Fruit fly (Drosophila melanogaster) whole organism, embryonic: ENCODE measurements around the gene Hasp.

Experiments
- Ada2b ChIP-seq: fragments of 200-800 bp; sonication (Bioruptor generic); IDR thresholded peaks from 2 replicates; pipeline ENCODE4 v1.3.6; 2022; ENCODE audit warnings: missing biosample characterization, missing genetic modification characterization
- CG10274 ChIP-seq: fragments of 200-800 bp; sonication (Bioruptor generic); optimal IDR thresholded peaks from 3 replicates; lab custom pipeline; 2017; ENCODE audit warnings: missing biosample characterization, mild to moderate bottlenecking, missing genetic modification characterization
- CG11504 ChIP-seq: fragments of 200-800 bp; sonication (Bioruptor generic); optimal IDR thresholded peaks from 3 replicates; lab custom pipeline; 2019; ENCODE audit warnings: missing biosample characterization, mild to moderate bottlenecking, missing genetic modification characterization, moderate library complexity
- CG11696 ChIP-seq: fragments of 200-800 bp; sonication (Bioruptor generic); IDR thresholded peaks from 2 replicates; pipeline ENCODE4 v1.3.6; 2022; ENCODE audit warnings: missing biosample characterization, missing genetic modification characterization
- CG12769 ChIP-seq: fragments of 200-800 bp; sonication (Bioruptor generic); optimal IDR thresholded peaks from 2 replicates; lab custom pipeline; 2019; ENCODE audit warnings: missing biosample characterization, mild to moderate bottlenecking, missing genetic modification characterization, moderate library complexity
- CG14014 ChIP-seq: fragments of 200-800 bp; sonication (Bioruptor generic); IDR thresholded peaks from 2 replicates; pipeline ENCODE4 v1.3.6; 2022; ENCODE audit warnings: missing biosample characterization, missing genetic modification characterization
- CG14710 ChIP-seq: fragments of 200-800 bp; sonication (Bioruptor generic); optimal IDR thresholded peaks from 3 replicates; lab custom pipeline; 2019; ENCODE audit warnings: missing biosample characterization, mild to moderate bottlenecking, missing genetic modification characterization, moderate library complexity
- CG14860 ChIP-seq: fragments of 200-800 bp; sonication (Bioruptor generic); IDR thresholded peaks from 3 replicates; pipeline ENCODE4 v1.3.6; 2022; ENCODE audit warnings: missing biosample characterization, missing genetic modification characterization; ENCODE audit not compliant: partially characterized antibody
- CG1792 ChIP-seq: fragments of 200-800 bp; sonication (Bioruptor generic); optimal IDR thresholded peaks from 2 replicates; lab custom pipeline; 2016; ENCODE audit warnings: missing biosample characterization, missing genetic modification characterization
- CG31224 ChIP-seq: fragments of 200-800 bp; sonication (Bioruptor generic); IDR thresholded peaks from 2 replicates; pipeline ENCODE4 v1.3.6; 2022; ENCODE audit warnings: missing biosample characterization, missing genetic modification characterization
- CG3281 ChIP-seq: fragments of 200-800 bp; sonication (Bioruptor generic); optimal IDR thresholded peaks from 3 replicates; lab custom pipeline; 2017; ENCODE audit warnings: missing biosample characterization, mild to moderate bottlenecking, missing genetic modification characterization
- CG34422 ChIP-seq: fragments of 200-800 bp; sonication (Bioruptor generic); IDR thresholded peaks from 3 replicates; pipeline ENCODE4 v1.3.6; 2022; ENCODE audit warnings: missing biosample characterization, missing genetic modification characterization
- CG4617 ChIP-seq: fragments of 200-800 bp; sonication (Bioruptor generic); optimal IDR thresholded peaks from 3 replicates; lab custom pipeline; 2016; ENCODE audit warnings: missing biosample characterization, missing genetic modification characterization, borderline replicate concordance
- CG7745 ChIP-seq: fragments of 200-800 bp; sonication (Bioruptor generic); optimal IDR thresholded peaks from 2 replicates; lab custom pipeline; 2018; ENCODE audit warnings: missing biosample characterization, mild to moderate bottlenecking, missing genetic modification characterization, moderate library complexity
- CG7839 ChIP-seq: fragments of 200-800 bp; sonication (Bioruptor generic); optimal IDR thresholded peaks from 3 replicates; lab custom pipeline; 2018; ENCODE audit warnings: missing biosample characterization, mild to moderate bottlenecking, missing genetic modification characterization, moderate library complexity
- CG8089 ChIP-seq: fragments of 200-800 bp; sonication (Bioruptor generic); optimal IDR thresholded peaks from 3 replicates; lab custom pipeline; 2016; ENCODE audit warnings: missing biosample characterization, missing genetic modification characterization
- CG9215 ChIP-seq: fragments of 200-800 bp; sonication (Bioruptor generic); IDR thresholded peaks from 2 replicates; pipeline ENCODE4 v1.3.6; 2022; ENCODE audit warnings: missing biosample characterization, missing genetic modification characterization
- Dbx ChIP-seq: fragments of 200-800 bp; sonication (Bioruptor generic); IDR thresholded peaks from 3 replicates; pipeline ENCODE4 v1.3.6; 2022; ENCODE audit warnings: missing biosample characterization, missing genetic modification characterization
- Drgx ChIP-seq: fragments of 200-800 bp; sonication (Bioruptor generic); IDR thresholded peaks from 2 replicates; pipeline ENCODE4 v1.3.6; 2022; ENCODE audit warnings: missing biosample characterization, missing genetic modification characterization
- Ets97D ChIP-seq: fragments of 200-800 bp; sonication (Bioruptor generic); optimal IDR thresholded peaks from 3 replicates; lab custom pipeline; 2016; ENCODE audit warnings: missing biosample characterization, missing genetic modification characterization
- Fer1 ChIP-seq: fragments of 200-800 bp; sonication (Bioruptor generic); optimal IDR thresholded peaks from 2 replicates; lab custom pipeline; 2017; ENCODE audit warnings: missing biosample characterization, mild to moderate bottlenecking, missing genetic modification characterization
- Gug ChIP-seq: fragments of 200-800 bp; sonication (Bioruptor generic); IDR thresholded peaks from 4 replicates; pipeline ENCODE4 v1.3.6; 2022; ENCODE audit warnings: missing biosample characterization, missing genetic modification characterization
- MTF-1 ChIP-seq: fragments of 200-800 bp; sonication (Bioruptor generic); optimal IDR thresholded peaks from 2 replicates; lab custom pipeline; 2018; ENCODE audit warnings: missing biosample characterization, mild to moderate bottlenecking, missing genetic modification characterization, borderline replicate concordance
- Mad ChIP-seq: fragments of 200-800 bp; sonication (Bioruptor generic); optimal IDR thresholded peaks from 2 replicates; lab custom pipeline; 2016; ENCODE audit warnings: missing biosample characterization, missing genetic modification characterization
- Myb ChIP-seq: fragments of 200-800 bp; sonication (Bioruptor generic); optimal IDR thresholded peaks from 2 replicates; lab custom pipeline; 2016; ENCODE audit warnings: missing biosample characterization, missing genetic modification characterization
- Ravus ChIP-seq: fragments of 200-800 bp; sonication (Bioruptor generic); IDR thresholded peaks from 2 replicates; pipeline ENCODE4 v1.3.6; 2022; ENCODE audit warnings: missing biosample characterization, missing genetic modification characterization
- Spps ChIP-seq: fragments of 200-800 bp; sonication (Bioruptor generic); optimal IDR thresholded peaks from 2 replicates; lab custom pipeline; 2018; ENCODE audit warnings: missing biosample characterization, mild to moderate bottlenecking, missing genetic modification characterization
- Stat92E ChIP-seq, 3 experiments: fragments of >200 bp in 2 of 3; fragments of 200-800 bp in 1 of 3; sonication (Bioruptor generic) in 1 of 3; optimal IDR thresholded peaks; 2 replicates each; lab custom pipeline; 2017 to 2019; ENCODE audit warnings: missing biosample characterization in 3 of 3, missing genetic modification characterization in 3 of 3, mild to moderate bottlenecking in 1 of 3, moderate library complexity in 1 of 3
- Taf1 ChIP-seq: fragments of 200-800 bp; sonication (Bioruptor generic); IDR thresholded peaks from 2 replicates; pipeline ENCODE4 v1.3.6; 2022; ENCODE audit warnings: missing biosample characterization, missing genetic modification characterization
- Xrp1 ChIP-seq: fragments of 200-800 bp; sonication (Bioruptor generic); IDR thresholded peaks from 2 replicates; pipeline ENCODE4 v1.3.6; 2022; ENCODE audit warnings: missing biosample characterization, missing genetic modification characterization
- ab ChIP-seq: fragments of 200-800 bp; sonication (Bioruptor generic); optimal IDR thresholded peaks from 2 replicates; lab custom pipeline; 2016; ENCODE audit warnings: missing biosample characterization, missing genetic modification characterization
- ac ChIP-seq: fragments of 200-800 bp; sonication (Bioruptor generic); optimal IDR thresholded peaks from 3 replicates; lab custom pipeline; 2017; ENCODE audit warnings: missing biosample characterization, mild to moderate bottlenecking, missing genetic modification characterization
- ato ChIP-seq: fragments of 200-800 bp; sonication (Bioruptor generic); IDR thresholded peaks from 2 replicates; pipeline ENCODE4 v1.3.6; 2022; ENCODE audit warnings: missing biosample characterization, missing genetic modification characterization; ENCODE audit not compliant: partially characterized antibody
- chm ChIP-seq: fragments of 200-800 bp; sonication (Bioruptor generic); IDR thresholded peaks from 2 replicates; pipeline ENCODE4 v1.3.6; 2022; ENCODE audit warnings: missing biosample characterization, missing genetic modification characterization
- ci ChIP-seq: fragments of 200-800 bp; sonication (Bioruptor generic); IDR thresholded peaks from 3 replicates; pipeline ENCODE4 v1.3.6; 2022; ENCODE audit warnings: missing biosample characterization, missing genetic modification characterization
- da ChIP-seq: fragments of 200-800 bp; sonication (Bioruptor generic); optimal IDR thresholded peaks from 2 replicates; lab custom pipeline; 2016; ENCODE audit warnings: missing biosample characterization, missing genetic modification characterization
- fru ChIP-seq: fragments of >200 bp; optimal IDR thresholded peaks from 2 replicates; lab custom pipeline; 2017
- inv ChIP-seq: fragments of 200-800 bp; sonication (Bioruptor generic); IDR thresholded peaks from 2 replicates; pipeline ENCODE4 v1.3.6; 2022; ENCODE audit warnings: missing biosample characterization, missing genetic modification characterization; ENCODE audit not compliant: partially characterized antibody
- jigr1 ChIP-seq: fragments of 200-800 bp; sonication (Bioruptor generic); IDR thresholded peaks from 3 replicates; pipeline ENCODE4 v1.3.6; 2022; ENCODE audit warnings: missing biosample characterization, missing genetic modification characterization
- kah ChIP-seq: fragments of 200-800 bp; sonication (Bioruptor generic); optimal IDR thresholded peaks from 2 replicates; lab custom pipeline; 2018; ENCODE audit warnings: missing biosample characterization, mild to moderate bottlenecking, missing genetic modification characterization
- knrl ChIP-seq: fragments of 200-800 bp; sonication (Bioruptor generic); IDR thresholded peaks from 3 replicates; pipeline ENCODE4 v1.3.6; 2022; ENCODE audit warnings: missing biosample characterization, missing genetic modification characterization; ENCODE audit not compliant: partially characterized antibody
- luna ChIP-seq: fragments of 200-800 bp; sonication (Bioruptor generic); optimal IDR thresholded peaks from 2 replicates; lab custom pipeline; 2016; ENCODE audit warnings: missing biosample characterization, missing genetic modification characterization
- maf-S ChIP-seq: fragments of 200-800 bp; sonication (Bioruptor generic); optimal IDR thresholded peaks from 2 replicates; lab custom pipeline; 2016; ENCODE audit warnings: missing biosample characterization, missing genetic modification characterization
- nom ChIP-seq: fragments of 200-800 bp; sonication (Bioruptor generic); optimal IDR thresholded peaks from 2 replicates; lab custom pipeline; 2017; ENCODE audit warnings: missing biosample characterization, missing genetic modification characterization, mild to moderate bottlenecking, moderate library complexity, missing genetic modification reagents
- pita ChIP-seq: fragments of 200-800 bp; sonication (Bioruptor generic); optimal IDR thresholded peaks from 2 replicates; lab custom pipeline; 2017; ENCODE audit warnings: missing biosample characterization, mild to moderate bottlenecking, missing genetic modification characterization
- sc ChIP-seq, 3 experiments: fragments of >200 bp in 2 of 3; fragments of 200-800 bp in 1 of 3; sonication (Bioruptor generic) in 1 of 3; optimal IDR thresholded peaks; 2 replicates in 2 of 3; 3 replicates in 1 of 3; lab custom pipeline; 2017; ENCODE audit warnings: mild to moderate bottlenecking in 1 of 3, missing biosample characterization in 1 of 3, missing genetic modification characterization in 1 of 3, missing genetic modification reagents in 1 of 3
- schlank ChIP-seq: fragments of 200-800 bp; sonication (Bioruptor generic); optimal IDR thresholded peaks from 2 replicates; lab custom pipeline; 2018; ENCODE audit warnings: missing biosample characterization, mild to moderate bottlenecking, missing genetic modification characterization
- scrt ChIP-seq: fragments of 200-800 bp; sonication (Bioruptor generic); optimal IDR thresholded peaks from 2 replicates; lab custom pipeline; 2018; ENCODE audit warnings: missing biosample characterization, mild to moderate bottlenecking, missing genetic modification characterization, moderate library complexity
- trh ChIP-seq: fragments of 200-800 bp; sonication (Bioruptor generic); optimal IDR thresholded peaks from 2 replicates; lab custom pipeline; 2016; ENCODE audit warnings: missing biosample characterization, missing genetic modification characterization
- vnd ChIP-seq: fragments of 200-800 bp; sonication (Bioruptor generic); IDR thresholded peaks from 3 replicates; pipeline ENCODE4 v1.3.6; 2022; ENCODE audit warnings: missing biosample characterization, missing genetic modification characterization; ENCODE audit not compliant: partially characterized antibody
- wdn ChIP-seq: fragments of 200-800 bp; sonication (Bioruptor generic); IDR thresholded peaks from 2 replicates; pipeline ENCODE4 v1.3.6; 2022; ENCODE audit warnings: missing biosample characterization, missing genetic modification characterization

The Hasp gene

dm6 chr2L:19549412-19549811 is 32.4 kb upstream of the Hasp start (continued):
- TF ChIP-seq knrl (GFP tag; lab: Robert Waterston, UW) (no peak), trh (GFP tag; lab: Kevin White, UChicago) (no peak), CG7745 (tag; lab: Kevin White, UChicago) (peak; percentile 27), CG4617 (GFP tag; lab: Kevin White, UChicago) (no peak), nom (peak; percentile 78), CG9215 (no peak), ci (GFP tag; lab: Robert Waterston, UW) (0 out of 3 replicates have a peak, but pooled peaks have one; percentile 24), CG1792 (GFP tag; lab: Kevin White, UChicago) (no peak), Dbx (GFP tag; lab: Robert Waterston, UW) (peak; percentile 46; the same call in 1 of the 3 replicates), CG10274 (no peak), CG11504 (tag; lab: Kevin White, UChicago) (no peak), CG3281 (GFP tag; lab: Kevin White, UChicago) (no peak), Ada2b (GFP tag; lab: Robert Waterston, UW) (no peak), ato (GFP tag; lab: Robert Waterston, UW) (no peak), CG11696 (no peak), Spps (tag; lab: Kevin White, UChicago) (no peak), CG14710 (tag; lab: Kevin White, UChicago) (no peak), Xrp1 (GFP tag; lab: Robert Waterston, UW) (0 out of 2 replicates have a peak, but pooled peaks have one; percentile 7), Drgx (GFP tag; lab: Robert Waterston, UW) (no peak; the same call in 1 of the 2 replicates), CG8089 (no peak), sc (optimal IDR thresholded peaks at IDR 0.05; lab: Kevin White, UChicago) (no peak), sc (GFP tag; optimal IDR thresholded peaks at IDR 0.05; lab: Kevin White, UChicago) (no peak), wdn (GFP tag; lab: Robert Waterston, UW) (no peak), Ravus (GFP tag; lab: Robert Waterston, UW) (no peak), luna (no peak), Stat92E (GFP tag; optimal IDR thresholded peaks at IDR 0.05; lab: Kevin White, UChicago) (peak in 1 of 3 experiments; percentile 41), kah (GFP tag; lab: Kevin White, UChicago) (no peak), jigr1 (GFP tag; lab: Robert Waterston, UW) (no peak), CG14860 (GFP tag; lab: Robert Waterston, UW) (no peak), Myb (GFP tag; lab: Kevin White, UChicago) (no peak), da (GFP tag; lab: Kevin White, UChicago) (no peak), Mad (GFP tag; lab: Kevin White, UChicago) (no peak), scrt (GFP tag; lab: Kevin White, UChicago) (no peak), ab (no peak), Fer1 (GFP tag; lab: Kevin White, UChicago) (no peak), Ets97D (GFP tag; lab: Kevin White, UChicago) (no peak), vnd (no peak), pita (no peak), fru (lab: Kevin White, UChicago) (no peak), schlank (tag; lab: Kevin White, UChicago) (no peak), chm (GFP tag; lab: Robert Waterston, UW) (no peak), CG31224 (GFP tag; lab: Robert Waterston, UW) (no peak), CG14014 (no peak; the same call in 1 of the 2 replicates), CG34422 (GFP tag; lab: Robert Waterston, UW) (peak; percentile 44; the same call in 1 of the 3 replicates), maf-S (GFP tag; lab: Kevin White, UChicago) (no peak), MTF-1 (GFP tag; lab: Kevin White, UChicago) (no peak), CG12769 (tag; lab: Kevin White, UChicago) (no peak), inv (GFP tag; lab: Robert Waterston, UW) (no peak), CG7839 (tag; lab: Kevin White, UChicago) (no peak), Taf1 (GFP tag; lab: Robert Waterston, UW) (no peak), Gug (GFP tag; lab: Robert Waterston, UW) (no peak), ac (no peak)
